Worm (Caenorhabditis elegans) whole organism, late embryonic: ENCODE measurements around the gene T27A10.6.

ENCODE experiments used
- dve-1 ChIP-seq: sonication (generic microtip); optimal IDR thresholded peaks from 2 replicates; lab custom pipeline; 2017; ENCODE audit warnings: antibody characterized with exemption, mild to moderate bottlenecking, missing genetic modification characterization, missing compliant biosample characterization
- fkh-10 ChIP-seq: fragments of 150-350 bp; optimal IDR thresholded peaks from 2 replicates; lab custom pipeline; 2014; ENCODE audit warnings: missing biosample characterization, missing genetic modification reagents, missing genetic modification characterization
- sox-4 ChIP-seq: sonication (generic microtip); optimal IDR thresholded peaks from 2 replicates; lab custom pipeline; 2017; ENCODE audit warnings: mild to moderate bottlenecking, missing genetic modification characterization, inconsistent platforms, missing compliant biosample characterization

DNA sequence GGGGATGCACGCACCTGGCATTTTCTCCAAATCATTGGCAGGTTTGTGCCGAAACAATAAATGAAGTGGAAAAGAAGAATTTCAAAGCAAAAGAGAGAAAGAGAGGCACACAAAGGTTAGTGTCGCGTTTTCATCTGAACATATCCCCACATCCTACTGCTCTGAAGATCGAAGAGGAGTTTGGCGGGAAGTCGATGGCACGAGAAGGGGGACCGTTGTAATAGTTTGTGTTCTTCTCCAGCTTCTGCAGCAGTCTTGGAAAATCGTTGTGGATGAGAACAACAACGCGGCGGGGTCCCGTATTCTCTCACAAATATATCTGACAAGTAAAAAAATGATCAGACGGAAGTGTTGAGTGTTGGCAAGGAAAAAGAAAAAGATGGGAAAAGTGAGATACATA, 49.8 kb upstream of the T27A10.6 start:
- TF ChIP-seq sox-4 (tag; lab: Kevin White, UChicago) (no peak), fkh-10 (GFP tag; lab: Kevin White, UChicago) (no peak), dve-1 (no peak)
